Worm (Caenorhabditis elegans) whole organism, L4 larva: ENCODE results near the gene C23F12.4.
A peak's percentile ranks its signal among the peaks of the same experiment; 100 is the strongest.

Experiments used
- D1046.2 ChIP-seq: fragments of 200-800 bp; sonication (Bioruptor generic); IDR thresholded peaks from 2 replicates; pipeline ENCODE4 v1.3.6; 2022; ENCODE audit warnings: missing genetic modification characterization, missing compliant biosample characterization
- T26A8.4 ChIP-seq: fragments of 200-800 bp; sonication (Bioruptor generic); IDR thresholded peaks from 2 replicates; pipeline ENCODE4 v1.3.6; 2022; ENCODE audit warnings: missing genetic modification characterization, missing compliant biosample characterization
- Y105C5A.15 ChIP-seq: fragments of 200-800 bp; sonication (Bioruptor generic); IDR thresholded peaks from 2 replicates; pipeline ENCODE4 v1.3.6; 2022; ENCODE audit warnings: missing genetic modification characterization, missing compliant biosample characterization
- ZK546.5 ChIP-seq, 2 experiments: sonication (generic microtip); optimal IDR thresholded peaks; 2 replicates each; lab custom pipeline; 2017; ENCODE audit warnings: missing biosample characterization in 2 of 2, missing genetic modification characterization in 2 of 2
- aly-2 ChIP-seq: sonication (generic microtip); optimal IDR thresholded peaks from 2 replicates; lab custom pipeline; 2018; ENCODE audit warnings: missing biosample characterization, missing genetic modification characterization
- ceh-32 ChIP-seq: sonication (generic microtip); optimal IDR thresholded peaks from 2 replicates; lab custom pipeline; 2016; ENCODE audit warnings: mild to moderate bottlenecking, missing genetic modification characterization, missing compliant biosample characterization; ENCODE audit not compliant: poor library complexity
- ceh-62 ChIP-seq: sonication (generic microtip); optimal IDR thresholded peaks from 2 replicates; lab custom pipeline; 2017; ENCODE audit warnings: missing biosample characterization, missing genetic modification characterization
- ceh-82 ChIP-seq: sonication (generic microtip); optimal IDR thresholded peaks from 2 replicates; lab custom pipeline; 2017; ENCODE audit warnings: missing biosample characterization, missing genetic modification characterization
- ctbp-1 ChIP-seq: fragments of 200-800 bp; sonication (Bioruptor generic); IDR thresholded peaks from 2 replicates; pipeline ENCODE4 v1.3.6; 2022; ENCODE audit warnings: missing genetic modification reagents, missing genetic modification characterization, missing compliant biosample characterization
- daf-19 ChIP-seq: fragments of 200-800 bp; sonication (Bioruptor generic); conservative IDR thresholded peaks from 2 replicates; pipeline ENCODE4 v1.3.6; 2022; ENCODE audit warnings: missing genetic modification characterization, missing compliant biosample characterization
- dmd-9 ChIP-seq: fragments of 200-800 bp; sonication (Bioruptor generic); IDR thresholded peaks from 2 replicates; pipeline ENCODE4 v1.3.6; 2022; ENCODE audit warnings: missing genetic modification reagents, missing genetic modification characterization, missing compliant biosample characterization
- fos-1 ChIP-seq: fragments of 150-350 bp; optimal IDR thresholded peaks from 2 replicates; lab custom pipeline; 2014; ENCODE audit warnings: missing biosample characterization, missing genetic modification characterization
- hif-1 ChIP-seq, 2 experiments: sonication (generic microtip); optimal IDR thresholded peaks; 2 replicates each; lab custom pipeline; 2016 to 2017; ENCODE audit warnings: missing compliant biosample characterization in 2 of 2, missing genetic modification characterization in 2 of 2, missing genetic modification reagents in 2 of 2, missing genotype in 2 of 2, mild to moderate bottlenecking in 1 of 2
- hlh-11 ChIP-seq: fragments of 200-800 bp; sonication (Bioruptor generic); optimal IDR thresholded peaks from 2 replicates; lab custom pipeline; 2018; ENCODE audit warnings: mild to moderate bottlenecking, missing genetic modification characterization, missing compliant biosample characterization
- hlh-30 ChIP-seq: sonication (generic microtip); optimal IDR thresholded peaks from 2 replicates; lab custom pipeline; 2017; ENCODE audit warnings: antibody characterized with exemption, mild to moderate bottlenecking, missing genetic modification characterization, missing compliant biosample characterization; ENCODE audit not compliant: insufficient read depth
- hmg-1.1 ChIP-seq: fragments of 200-800 bp; sonication (Bioruptor generic); IDR thresholded peaks from 2 replicates; pipeline ENCODE4 v1.3.6; 2022; ENCODE audit warnings: missing genetic modification reagents, missing genetic modification characterization, missing compliant biosample characterization
- lir-3 ChIP-seq: sonication (generic microtip); optimal IDR thresholded peaks from 2 replicates; lab custom pipeline; 2016; ENCODE audit warnings: mild to moderate bottlenecking, missing genetic modification characterization, missing compliant biosample characterization
- lsy-2 ChIP-seq, 2 experiments: fragments of 150-350 bp in 1 of 2; sonication (generic microtip) in 1 of 2; optimal IDR thresholded peaks; 2 replicates each; lab custom pipeline; 2014 to 2017; ENCODE audit warnings: missing biosample characterization in 2 of 2, missing genetic modification characterization in 2 of 2
- mdl-1 ChIP-seq, 2 experiments: fragments of 150-350 bp in 1 of 2; sonication (generic microtip) in 1 of 2; optimal IDR thresholded peaks; 2 replicates each; lab custom pipeline; 2014 to 2017; ENCODE audit warnings: missing biosample characterization in 2 of 2, missing genetic modification characterization in 2 of 2
- mep-1 ChIP-seq: fragments of 150-350 bp; sonication (generic microtip); optimal IDR thresholded peaks from 3 replicates; lab custom pipeline; 2014; ENCODE audit warnings: missing biosample characterization, missing genetic modification characterization
- nhr-11 ChIP-seq: fragments of 150-350 bp; optimal IDR thresholded peaks from 2 replicates; lab custom pipeline; 2014; ENCODE audit warnings: missing biosample characterization, missing genetic modification characterization
- nhr-111 ChIP-seq: fragments of 200-800 bp; sonication (Bioruptor generic); optimal IDR thresholded peaks from 2 replicates; lab custom pipeline; 2018; ENCODE audit warnings: mild to moderate bottlenecking, missing genetic modification characterization, missing compliant biosample characterization
- nhr-237 ChIP-seq: sonication (generic microtip); optimal IDR thresholded peaks from 2 replicates; lab custom pipeline; 2017; ENCODE audit warnings: missing biosample characterization, missing genetic modification characterization
- nhr-28 ChIP-seq: fragments of 150-350 bp; optimal IDR thresholded peaks from 2 replicates; lab custom pipeline; 2014; ENCODE audit warnings: missing biosample characterization, missing genetic modification characterization
- nhr-41 ChIP-seq: fragments of 200-800 bp; sonication (Bioruptor generic); IDR thresholded peaks from 2 replicates; pipeline ENCODE4 v1.3.6; 2022; ENCODE audit warnings: missing genetic modification reagents, missing genetic modification characterization, missing compliant biosample characterization
- nhr-6 ChIP-seq: fragments of 150-350 bp; optimal IDR thresholded peaks from 2 replicates; lab custom pipeline; 2014; ENCODE audit warnings: missing biosample characterization, missing genetic modification characterization
- nhr-77 ChIP-seq: fragments of 150-350 bp; optimal IDR thresholded peaks from 2 replicates; lab custom pipeline; 2014; ENCODE audit warnings: missing biosample characterization, missing genetic modification characterization
- pha-4 ChIP-seq, 2 experiments: fragments of 150-350 bp in 1 of 2; fragments of 200-800 bp in 1 of 2; sonication (Bioruptor generic) in 1 of 2; IDR thresholded peaks in 1 of 2; optimal IDR thresholded peaks in 1 of 2; 2 replicates each; pipeline versions ENCODE4 v1.3.6 to Lab custom; 2014 to 2022; ENCODE audit warnings: missing genetic modification characterization in 2 of 2, missing genetic modification reagents in 2 of 2, missing biosample characterization in 1 of 2, missing compliant biosample characterization in 1 of 2
- pqm-1 ChIP-seq: sonication (generic microtip); optimal IDR thresholded peaks from 2 replicates; lab custom pipeline; 2017; ENCODE audit warnings: missing biosample characterization, missing genetic modification characterization
- rbr-2 ChIP-seq: sonication (generic microtip); optimal IDR thresholded peaks from 2 replicates; lab custom pipeline; 2016; ENCODE audit warnings: missing genotype, missing genetic modification characterization, missing compliant biosample characterization
- skn-1 ChIP-seq: fragments of 150-350 bp; optimal IDR thresholded peaks from 2 replicates; lab custom pipeline; 2014; ENCODE audit warnings: missing biosample characterization, missing genetic modification characterization
- snpc-1.2 ChIP-seq: fragments of 200-800 bp; sonication (Bioruptor generic); IDR thresholded peaks from 2 replicates; pipeline ENCODE4 v1.3.6; 2022; ENCODE audit warnings: missing genetic modification reagents, missing genetic modification characterization, missing compliant biosample characterization
- spr-1 ChIP-seq: sonication (generic microtip); optimal IDR thresholded peaks from 2 replicates; lab custom pipeline; 2016; ENCODE audit warnings: mild to moderate bottlenecking, missing genetic modification characterization, missing compliant biosample characterization
- spr-3 ChIP-seq: fragments of 200-800 bp; sonication (Bioruptor generic); optimal IDR thresholded peaks from 2 replicates; lab custom pipeline; 2018; ENCODE audit warnings: mild to moderate bottlenecking, missing genetic modification characterization, missing compliant biosample characterization
- tag-97 ChIP-seq: fragments of 200-800 bp; sonication (Bioruptor generic); IDR thresholded peaks from 2 replicates; pipeline ENCODE4 v1.3.6; 2022; ENCODE audit warnings: missing genetic modification characterization, missing compliant biosample characterization
- tra-1 ChIP-seq: fragments of 200-800 bp; sonication (Bioruptor generic); IDR thresholded peaks from 2 replicates; pipeline ENCODE4 v1.3.6; 2022; ENCODE audit warnings: missing genetic modification reagents, missing genetic modification characterization, missing compliant biosample characterization
- unc-130 ChIP-seq: sonication (generic microtip); optimal IDR thresholded peaks from 2 replicates; lab custom pipeline; 2016; ENCODE audit warnings: missing genetic modification reagents, missing genetic modification characterization, missing compliant biosample characterization
- unc-62 ChIP-seq, 3 experiments: fragments of 150-350 bp in 1 of 3; sonication (generic microtip); optimal IDR thresholded peaks in 2 of 3; peaks in 1 of 3; 1 replicate in 1 of 3; 2 replicates in 2 of 3; lab custom pipeline; 2014 to 2017; ENCODE audit warnings: missing biosample characterization in 3 of 3, missing genetic modification characterization in 3 of 3, missing genetic modification reagents in 3 of 3, missing genotype in 1 of 3

C23F12.4 gene

DNA sequence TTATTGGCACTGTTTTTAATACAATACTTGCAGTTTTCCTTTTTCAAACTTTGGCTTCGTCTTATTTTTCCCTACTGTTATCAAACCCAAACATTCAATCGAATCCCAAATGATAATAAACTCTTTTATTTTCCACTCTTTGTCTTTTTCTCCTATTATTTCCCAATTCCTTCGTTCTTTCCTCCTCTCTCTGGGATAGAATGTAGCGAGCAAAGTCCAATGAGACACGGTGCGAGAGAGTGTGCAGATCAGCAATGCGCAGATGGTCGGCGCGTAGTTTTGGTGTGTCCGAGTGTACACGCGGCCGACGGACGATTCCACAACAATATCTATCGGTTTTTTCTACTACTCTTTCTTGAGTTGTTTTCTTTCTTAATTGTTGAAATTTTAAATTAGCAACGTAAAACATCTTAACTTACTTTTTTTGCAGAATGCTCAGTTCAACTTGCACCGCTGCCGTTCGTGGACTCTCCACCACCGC, 43.9 kb downstream of the C23F12.4 start, which contains the start of gene B0272.3 (continued):
- TF ChIP-seq lir-3 (tag; lab: Kevin White, UChicago) (no peak), T26A8.4 (no peak), pha-4 (GFP tag; IDR thresholded peaks at IDR 0.05; lab: Robert Waterston, UW) (peak; percentile 61; the same call in 1 of the 2 replicates), pha-4 (tag; optimal IDR thresholded peaks at IDR 0.05; lab: Kevin White, UChicago) (no peak), mep-1 (tag; lab: Kevin White, UChicago) (peak; percentile 76), D1046.2 (GFP tag; lab: Robert Waterston, UW) (no peak), spr-1 (tag; lab: Kevin White, UChicago) (peak; percentile 2), dmd-9 (no peak), tra-1 (GFP tag; lab: Robert Waterston, UW) (no peak), pqm-1 (tag; lab: Kevin White, UChicago) (peak; percentile 63), nhr-11 (tag; lab: Kevin White, UChicago) (peak; percentile 83), ceh-32 (tag; lab: Kevin White, UChicago) (no peak), ctbp-1 (GFP tag; lab: Robert Waterston, UW) (no peak), Y105C5A.15 (GFP tag; lab: Robert Waterston, UW) (no peak), aly-2 (tag; lab: Kevin White, UChicago) (no peak), ZK546.5 (tag; optimal IDR thresholded peaks at IDR 0.05; lab: Kevin White, UChicago) (no peak), ceh-62 (no peak), nhr-6 (tag; lab: Kevin White, UChicago) (peak; percentile 10), nhr-237 (tag; lab: Kevin White, UChicago) (no peak), hif-1 (tag; optimal IDR thresholded peaks at IDR 0.05; lab: Kevin White, UChicago) (peak in 1 of 2 experiments; percentile 6), hmg-1.1 (GFP tag; lab: Robert Waterston, UW) (no peak), daf-19 (GFP tag; lab: Robert Waterston, UW) (no peak), nhr-28 (tag; lab: Kevin White, UChicago) (peak; percentile 95), lsy-2 (tag; optimal IDR thresholded peaks at IDR 0.05; lab: Kevin White, UChicago) (peak in 1 of 2 experiments; percentile 4), mdl-1 (tag; optimal IDR thresholded peaks at IDR 0.05; lab: Kevin White, UChicago) (peak in 1 of 2 experiments; percentile 78), hlh-11 (tag; lab: Kevin White, UChicago) (peak; percentile 88), rbr-2 (no peak), snpc-1.2 (GFP tag; lab: Robert Waterston, UW) (no peak), nhr-41 (GFP tag; lab: Robert Waterston, UW) (no peak), skn-1 (no peak), hlh-30 (tag; lab: Kevin White, UChicago) (peak; percentile 68), tag-97 (GFP tag; lab: Robert Waterston, UW) (no peak), ceh-82 (no peak), nhr-111 (no peak), nhr-77 (tag; lab: Kevin White, UChicago) (peak; percentile 68), spr-3 (no peak), unc-130 (GFP tag; lab: Kevin White, UChicago) (no peak)
- TF ChIP-seq, all 104 proteins: peak for 20

DNA sequence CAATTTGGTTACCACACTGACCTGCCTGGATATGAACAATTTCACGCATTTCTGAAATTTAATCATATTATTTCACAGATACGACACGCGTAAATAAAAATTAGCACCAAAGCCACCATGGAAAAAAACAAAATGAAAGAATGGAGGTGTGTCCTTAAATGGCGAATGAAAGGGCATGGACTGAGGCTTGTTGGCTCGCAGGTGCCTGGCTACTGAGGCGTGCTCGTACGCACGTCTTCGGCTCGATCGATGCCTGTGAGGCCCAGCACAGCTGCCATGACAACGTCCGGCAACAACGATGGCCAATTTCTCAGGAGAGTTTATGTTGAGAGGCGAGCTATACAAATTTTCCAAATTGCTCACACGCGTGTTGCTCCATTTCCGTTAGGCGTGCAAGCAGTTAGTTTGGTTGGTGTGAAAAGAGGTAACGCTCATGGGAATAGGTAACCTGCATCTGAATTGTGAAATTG, 49.7 kb downstream of the C23F12.4 start, which contains the start of gene tbb-4:
TSS of gene tbb-4 (minus strand) at position 51 of the 470 bp plus-strand sequence.
- TF ChIP-seq unc-62 (GFP tag; optimal IDR thresholded peaks at IDR 0.05 in 1 of 2; lab: Kevin White, UChicago) (peak in 1 of 2 experiments; percentile 71), unc-62 (tag; optimal IDR thresholded peaks at IDR 0.05; lab: Kevin White, UChicago) (no peak), fos-1 (no peak)
